Worm (Caenorhabditis elegans) whole organism, L4 larva: ENCODE data around the gene gcy-9.

ENCODE experiments used
- D1046.2 ChIP-seq: fragments of 200-800 bp; sonication (Bioruptor generic); IDR thresholded peaks from 2 replicates; pipeline ENCODE4 v1.3.6; 2022; ENCODE audit warnings: missing genetic modification characterization, missing compliant biosample characterization
- F37D6.2 ChIP-seq: sonication (generic microtip); optimal IDR thresholded peaks from 2 replicates; lab custom pipeline; 2016; ENCODE audit warnings: mild to moderate bottlenecking, missing genetic modification characterization, missing compliant biosample characterization
- T26A8.4 ChIP-seq: fragments of 200-800 bp; sonication (Bioruptor generic); IDR thresholded peaks from 2 replicates; pipeline ENCODE4 v1.3.6; 2022; ENCODE audit warnings: missing genetic modification characterization, missing compliant biosample characterization
- Y48G9A.11 ChIP-seq: fragments of 200-800 bp; sonication (Bioruptor generic); IDR thresholded peaks from 2 replicates; pipeline ENCODE4 v1.3.6; 2022; ENCODE audit warnings: missing genetic modification reagents, missing genetic modification characterization, missing compliant biosample characterization
- Y75B8A.6 ChIP-seq: fragments of 200-800 bp; sonication (Bioruptor generic); IDR thresholded peaks from 2 replicates; pipeline ENCODE4 v1.3.6; 2022; ENCODE audit warnings: missing genetic modification reagents, missing genetic modification characterization, missing compliant biosample characterization
- ZK337.2 ChIP-seq: fragments of 200-800 bp; sonication (Bioruptor generic); IDR thresholded peaks from 2 replicates; pipeline ENCODE4 v1.3.6; 2022; ENCODE audit warnings: missing genetic modification reagents, missing genetic modification characterization, missing compliant biosample characterization
- aha-1 ChIP-seq: fragments of 150-350 bp; peaks from one replicate; lab custom pipeline; 2014; ENCODE audit warnings: missing biosample characterization, missing genetic modification characterization
- ceh-62 ChIP-seq: sonication (generic microtip); optimal IDR thresholded peaks from 2 replicates; lab custom pipeline; 2017; ENCODE audit warnings: missing biosample characterization, missing genetic modification characterization
- daf-16 ChIP-seq, 3 experiments: sonication (generic microtip); optimal IDR thresholded peaks; 2 replicates each; lab custom pipeline; 2016 to 2017; ENCODE audit warnings: missing genetic modification characterization in 3 of 3, missing genetic modification reagents in 3 of 3, mild to moderate bottlenecking in 2 of 3, missing compliant biosample characterization in 2 of 3, missing biosample characterization in 1 of 3, moderate library complexity in 1 of 3
- daf-8 ChIP-seq: fragments of 200-800 bp; sonication (Bioruptor generic); IDR thresholded peaks from 2 replicates; pipeline ENCODE4 v1.3.6; 2022; ENCODE audit warnings: missing genetic modification characterization, missing compliant biosample characterization
- dmd-6 ChIP-seq: fragments of 200-800 bp; sonication (Bioruptor generic); IDR thresholded peaks from 2 replicates; pipeline ENCODE4 v1.3.6; 2022; ENCODE audit warnings: missing genetic modification reagents, missing genetic modification characterization, missing compliant biosample characterization
- dmd-8 ChIP-seq: fragments of 200-800 bp; sonication (Bioruptor generic); IDR thresholded peaks from 2 replicates; pipeline ENCODE4 v1.3.6; 2022; ENCODE audit warnings: missing genetic modification characterization, missing compliant biosample characterization
- dmd-9 ChIP-seq: fragments of 200-800 bp; sonication (Bioruptor generic); IDR thresholded peaks from 2 replicates; pipeline ENCODE4 v1.3.6; 2022; ENCODE audit warnings: missing genetic modification reagents, missing genetic modification characterization, missing compliant biosample characterization
- dve-1 ChIP-seq: sonication (generic microtip); optimal IDR thresholded peaks from 2 replicates; lab custom pipeline; 2017; ENCODE audit warnings: antibody characterized with exemption, mild to moderate bottlenecking, missing genetic modification characterization, missing compliant biosample characterization; ENCODE audit not compliant: insufficient read depth
- egl-43 ChIP-seq: fragments of 200-800 bp; sonication (Bioruptor generic); IDR thresholded peaks from 2 replicates; pipeline ENCODE4 v1.3.6; 2022; ENCODE audit warnings: missing genetic modification reagents, missing genetic modification characterization, missing compliant biosample characterization
- fkh-10 ChIP-seq: fragments of 150-350 bp; optimal IDR thresholded peaks from 2 replicates; lab custom pipeline; 2014; ENCODE audit warnings: missing biosample characterization, missing genetic modification reagents, missing genetic modification characterization
- hlh-11 ChIP-seq: fragments of 200-800 bp; sonication (Bioruptor generic); optimal IDR thresholded peaks from 2 replicates; lab custom pipeline; 2018; ENCODE audit warnings: mild to moderate bottlenecking, missing genetic modification characterization, missing compliant biosample characterization
- hmg-1.1 ChIP-seq: fragments of 200-800 bp; sonication (Bioruptor generic); IDR thresholded peaks from 2 replicates; pipeline ENCODE4 v1.3.6; 2022; ENCODE audit warnings: missing genetic modification reagents, missing genetic modification characterization, missing compliant biosample characterization
- jun-1 ChIP-seq: fragments of 150-350 bp; optimal IDR thresholded peaks from 2 replicates; lab custom pipeline; 2014; ENCODE audit warnings: missing biosample characterization, missing genetic modification reagents, missing genetic modification characterization
- lin-13 ChIP-seq: fragments of 150-350 bp; optimal IDR thresholded peaks from 2 replicates; lab custom pipeline; 2014; ENCODE audit warnings: missing biosample characterization, missing genetic modification reagents, missing genetic modification characterization
- lin-15B ChIP-seq: fragments of 150-350 bp; sonication (generic microtip); optimal IDR thresholded peaks from 3 replicates; lab custom pipeline; 2014; ENCODE audit warnings: missing biosample characterization, missing genetic modification characterization
- lin-38 ChIP-seq: fragments of 200-800 bp; sonication (Bioruptor generic); IDR thresholded peaks from 2 replicates; pipeline ENCODE4 v1.3.6; 2022; ENCODE audit warnings: missing genetic modification reagents, missing genetic modification characterization, missing compliant biosample characterization
- lir-3 ChIP-seq: sonication (generic microtip); optimal IDR thresholded peaks from 2 replicates; lab custom pipeline; 2016; ENCODE audit warnings: mild to moderate bottlenecking, missing genetic modification characterization, missing compliant biosample characterization
- lsy-2 ChIP-seq, 2 experiments: fragments of 150-350 bp in 1 of 2; sonication (generic microtip) in 1 of 2; optimal IDR thresholded peaks; 2 replicates each; lab custom pipeline; 2014 to 2017; ENCODE audit warnings: missing biosample characterization in 2 of 2, missing genetic modification characterization in 2 of 2
- madf-9 ChIP-seq: fragments of 200-800 bp; sonication (Bioruptor generic); conservative IDR thresholded peaks from 2 replicates; pipeline ENCODE4 v1.3.6; 2022; ENCODE audit warnings: missing genetic modification reagents, missing genetic modification characterization, missing compliant biosample characterization
- mep-1 ChIP-seq: fragments of 150-350 bp; sonication (generic microtip); optimal IDR thresholded peaks from 3 replicates; lab custom pipeline; 2014; ENCODE audit warnings: missing biosample characterization, missing genetic modification characterization
- mxl-3 ChIP-seq: fragments of 200-800 bp; sonication (Bioruptor generic); optimal IDR thresholded peaks from 2 replicates; lab custom pipeline; 2018; ENCODE audit warnings: mild to moderate bottlenecking, missing genetic modification characterization, missing compliant biosample characterization
- nhr-28 ChIP-seq: fragments of 150-350 bp; optimal IDR thresholded peaks from 2 replicates; lab custom pipeline; 2014; ENCODE audit warnings: missing biosample characterization, missing genetic modification characterization
- nhr-48 ChIP-seq: sonication (generic microtip); optimal IDR thresholded peaks from 2 replicates; lab custom pipeline; 2016; ENCODE audit warnings: mild to moderate bottlenecking, missing genetic modification characterization, missing compliant biosample characterization
- nhr-77 ChIP-seq: fragments of 150-350 bp; optimal IDR thresholded peaks from 2 replicates; lab custom pipeline; 2014; ENCODE audit warnings: missing biosample characterization, missing genetic modification characterization
- pha-4 ChIP-seq, 2 experiments: fragments of 150-350 bp in 1 of 2; fragments of 200-800 bp in 1 of 2; sonication (Bioruptor generic) in 1 of 2; IDR thresholded peaks in 1 of 2; optimal IDR thresholded peaks in 1 of 2; 2 replicates each; pipeline versions ENCODE4 v1.3.6 to Lab custom; 2014 to 2022; ENCODE audit warnings: missing genetic modification characterization in 2 of 2, missing genetic modification reagents in 2 of 2, missing biosample characterization in 1 of 2, missing compliant biosample characterization in 1 of 2
- php-3 ChIP-seq: fragments of 200-800 bp; sonication (Bioruptor generic); IDR thresholded peaks from 2 replicates; pipeline ENCODE4 v1.3.6; 2022; ENCODE audit warnings: missing genetic modification reagents, missing genetic modification characterization, missing compliant biosample characterization
- pqm-1 ChIP-seq: sonication (generic microtip); optimal IDR thresholded peaks from 2 replicates; lab custom pipeline; 2017; ENCODE audit warnings: missing biosample characterization, missing genetic modification characterization
- rbr-2 ChIP-seq: sonication (generic microtip); optimal IDR thresholded peaks from 2 replicates; lab custom pipeline; 2016; ENCODE audit warnings: missing genotype, missing genetic modification characterization, missing compliant biosample characterization
- set-16 ChIP-seq: fragments of 200-800 bp; sonication (Bioruptor generic); IDR thresholded peaks from 2 replicates; pipeline ENCODE4 v1.3.6; 2022; ENCODE audit warnings: missing genetic modification reagents, missing genetic modification characterization, missing compliant biosample characterization
- snpc-4 ChIP-seq: fragments of 150-350 bp; optimal IDR thresholded peaks from 2 replicates; lab custom pipeline; 2014; ENCODE audit warnings: missing biosample characterization, missing genetic modification characterization
- tra-1 ChIP-seq: fragments of 200-800 bp; sonication (Bioruptor generic); IDR thresholded peaks from 2 replicates; pipeline ENCODE4 v1.3.6; 2022; ENCODE audit warnings: missing genetic modification reagents, missing genetic modification characterization, missing compliant biosample characterization
- zip-11 ChIP-seq: fragments of 200-800 bp; sonication (Bioruptor generic); IDR thresholded peaks from 2 replicates; pipeline ENCODE4 v1.3.6; 2022; ENCODE audit warnings: missing genetic modification characterization, missing compliant biosample characterization
- zip-2 ChIP-seq: fragments of 150-350 bp; optimal IDR thresholded peaks from 2 replicates; lab custom pipeline; 2014; ENCODE audit warnings: missing biosample characterization, missing genetic modification characterization

Gene gcy-9

DNA sequence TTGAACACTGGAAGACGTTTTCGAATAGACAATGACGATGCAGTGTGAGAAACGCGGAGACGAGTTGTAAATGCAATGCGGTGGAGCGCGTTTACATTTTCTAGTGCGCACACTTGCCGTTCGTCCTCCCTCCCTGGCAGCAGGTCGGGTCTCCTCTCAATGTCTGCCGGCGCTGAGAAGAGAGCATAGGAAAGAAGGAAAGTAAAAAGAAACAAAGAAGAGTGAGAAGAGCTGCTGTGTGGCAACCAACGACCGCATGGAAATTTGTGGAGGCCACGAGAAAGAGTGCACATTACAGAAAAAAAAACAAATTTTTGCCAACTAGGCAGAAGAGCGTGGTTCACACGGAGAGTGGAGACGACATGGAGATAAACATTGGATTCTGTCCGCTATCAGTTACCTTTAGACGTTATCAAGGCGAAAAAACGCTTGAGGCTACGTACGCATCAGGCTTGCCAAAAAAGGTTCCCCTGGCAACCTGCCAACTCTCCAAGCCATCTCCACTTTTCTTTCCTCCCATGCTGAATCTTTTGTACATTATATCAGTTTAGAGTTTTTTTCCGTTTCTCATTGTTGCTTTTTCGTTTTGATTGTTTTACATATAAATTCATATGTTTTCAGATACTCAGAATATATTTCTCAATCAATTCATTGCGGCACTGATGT lies 37.9 kb downstream of the gcy-9 start, which contains the start of the genes snrp-40.1 and F08G12.3 (continued):
- TF ChIP-seq lin-13 (GFP tag; lab: Kevin White, UChicago) (peak; percentile 28), rbr-2 (peak; percentile 89), egl-43 (peak; percentile 73), T26A8.4 (GFP tag; lab: Robert Waterston, UW) (peak; percentile 51; the same call in 1 of the 2 replicates), mxl-3 (GFP tag; lab: Kevin White, UChicago) (peak; percentile 93), lin-38 (GFP tag; lab: Robert Waterston, UW) (peak; percentile 93), tra-1 (GFP tag; lab: Robert Waterston, UW) (peak; percentile 50; the same call in 1 of the 2 replicates), nhr-77 (tag; lab: Kevin White, UChicago) (peak; percentile 78), lir-3 (no peak), hmg-1.1 (GFP tag; lab: Robert Waterston, UW) (peak; percentile 92), nhr-48 (tag; lab: Kevin White, UChicago) (peak; percentile 68), lsy-2 (tag; optimal IDR thresholded peaks at IDR 0.05; lab: Kevin White, UChicago) (peak; percentile 53 to 85), mep-1 (peak; percentile 94), madf-9 (GFP tag; lab: Robert Waterston, UW) (peak; percentile 27), zip-2 (tag; lab: Kevin White, UChicago) (no peak)

DNA sequence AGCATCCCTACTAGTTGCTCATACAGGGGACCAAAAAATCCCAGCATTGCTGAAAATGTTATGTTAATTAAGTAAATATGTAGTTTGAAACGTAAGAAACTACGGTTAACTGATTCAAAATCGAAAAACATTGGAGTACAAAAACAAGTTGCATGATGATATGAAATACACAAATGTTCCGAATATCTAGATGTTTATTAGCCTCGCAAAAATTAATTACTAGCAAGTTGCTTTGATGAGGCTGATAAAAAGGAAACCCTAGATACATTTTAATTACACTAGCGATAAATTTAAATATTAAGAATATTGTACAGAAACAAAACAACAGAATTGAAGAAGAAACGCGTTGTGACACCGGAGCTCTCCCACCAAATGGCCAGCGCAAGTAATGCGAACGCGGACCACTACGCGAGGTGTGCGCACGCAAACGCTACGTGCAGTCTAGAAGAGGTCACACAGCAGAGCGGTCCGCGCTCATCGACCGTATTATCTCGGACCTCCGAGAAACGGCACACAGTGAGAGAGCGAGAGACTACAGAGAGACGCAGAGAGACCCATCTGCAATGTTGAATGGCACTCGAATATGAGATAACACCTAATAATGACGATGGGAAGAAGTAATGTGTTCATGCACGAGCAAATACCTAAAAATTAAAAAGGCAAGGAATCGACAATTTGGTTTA lies 40.9 kb downstream of the gcy-9 start, which contains the start of gene inx-2:
TSS of gene inx-2 (minus strand) at position 51 of the 683 bp plus-strand sequence.
- TF ChIP-seq lin-15B (tag; lab: Kevin White, UChicago), result no peak
- no peak for TF ChIP-seq D1046.2 (GFP tag; lab: Robert Waterston, UW)
- no peak for TF ChIP-seq dmd-9 (GFP tag; lab: Robert Waterston, UW)
- no peak for TF ChIP-seq Y75B8A.6
- 0 out of 2 replicates have a peak, but pooled peaks have one; percentile 32 for TF ChIP-seq dmd-8 (GFP tag; lab: Robert Waterston, UW)
- no peak for TF ChIP-seq fkh-10 (GFP tag; lab: Kevin White, UChicago)
- no peak for TF ChIP-seq php-3 (GFP tag; lab: Robert Waterston, UW)
- TF ChIP-seq set-16 (GFP tag; lab: Robert Waterston, UW), result 0 out of 2 replicates have a peak, but pooled peaks have one; percentile 26
- TF ChIP-seq, all 104 proteins: peak for 2

DNA sequence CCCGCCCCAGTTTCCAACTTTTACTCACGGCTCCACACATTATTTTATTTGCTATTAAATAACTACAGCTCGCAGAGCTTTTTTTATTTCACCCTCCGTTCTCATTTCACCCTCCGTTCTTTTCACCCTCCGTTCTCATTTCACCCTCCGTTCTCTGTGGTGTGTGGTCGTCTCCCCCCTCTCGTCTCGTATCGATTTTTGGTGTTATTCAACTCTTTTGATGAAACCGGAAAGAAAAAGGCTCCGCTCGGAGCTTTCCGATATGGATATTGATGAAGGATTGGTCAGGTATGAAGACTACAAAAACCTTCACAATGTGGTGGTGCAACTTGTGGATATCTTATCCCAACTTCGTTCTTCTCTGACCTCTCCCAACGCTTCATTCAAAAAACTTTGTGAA lies 47.2 kb downstream of the gcy-9 start:
- no peak for TF ChIP-seq dmd-9 (GFP tag; lab: Robert Waterston, UW)
- no peak for TF ChIP-seq lsy-2 (tag; optimal IDR thresholded peaks at IDR 0.05; lab: Kevin White, UChicago)
- TF ChIP-seq mep-1, result no peak
- no peak for TF ChIP-seq ceh-62 (tag; lab: Kevin White, UChicago)
- no peak for TF ChIP-seq jun-1 (tag; lab: Kevin White, UChicago)
- TF ChIP-seq daf-8 (GFP tag; lab: Robert Waterston, UW), result no peak
- no peak for TF ChIP-seq dmd-6 (GFP tag; lab: Robert Waterston, UW)
- TF ChIP-seq Y48G9A.11 (GFP tag; lab: Robert Waterston, UW), result no peak
- TF ChIP-seq snpc-4 (tag; lab: Kevin White, UChicago), result no peak
- no peak for TF ChIP-seq F37D6.2 (tag; lab: Kevin White, UChicago)
- no peak for TF ChIP-seq mxl-3 (GFP tag; lab: Kevin White, UChicago)
- TF ChIP-seq, all 104 proteins: peak for 0

DNA sequence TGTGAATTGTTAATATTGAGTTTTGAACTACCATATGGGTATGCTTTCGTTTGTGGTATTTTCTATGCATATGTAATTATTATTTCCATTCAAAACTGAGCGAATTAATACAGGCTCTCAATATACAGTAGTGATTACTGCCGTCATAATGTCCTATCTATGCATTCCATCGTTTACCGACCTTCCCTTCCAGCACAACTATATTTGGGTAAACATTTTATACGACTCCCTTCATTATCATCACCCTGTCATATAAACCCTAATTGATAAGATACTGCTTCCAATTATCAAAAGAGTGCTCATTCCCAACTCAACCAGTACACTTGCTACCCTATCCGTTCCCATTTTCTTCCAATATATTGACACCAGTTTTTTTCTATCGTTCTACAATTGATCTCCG lies 47.8 kb downstream of the gcy-9 start:
- TF ChIP-seq nhr-28 (tag; lab: Kevin White, UChicago), result peak; percentile 81
- TF ChIP-seq zip-11 (GFP tag; lab: Robert Waterston, UW), result no peak
- TF ChIP-seq dve-1 (tag; lab: Kevin White, UChicago), result peak; percentile 6
- TF ChIP-seq hlh-11 (tag; lab: Kevin White, UChicago), result peak; percentile 19
- TF ChIP-seq pha-4 (GFP tag; IDR thresholded peaks at IDR 0.05; lab: Robert Waterston, UW), result no peak
- no peak for TF ChIP-seq pha-4 (tag; optimal IDR thresholded peaks at IDR 0.05; lab: Kevin White, UChicago)
- TF ChIP-seq mep-1, result no peak
- TF ChIP-seq aha-1 (tag; lab: Kevin White, UChicago), result no peak
- TF ChIP-seq ZK337.2 (GFP tag; lab: Robert Waterston, UW), result no peak
- no peak for TF ChIP-seq daf-16 (GFP tag; optimal IDR thresholded peaks at IDR 0.05; lab: Kevin White, UChicago)
- peak; percentile 86 for TF ChIP-seq daf-16 (tag; optimal IDR thresholded peaks at IDR 0.05; lab: Kevin White, UChicago)
- TF ChIP-seq pqm-1 (tag; lab: Kevin White, UChicago), result peak; percentile 78
- TF ChIP-seq, all 104 proteins: peak for 5
